Fruit fly (Drosophila melanogaster) whole organism, pupa: ENCODE data around the gene CG18095.

Experiments
- CG10348 ChIP-seq: fragments of 200-800 bp; sonication (Bioruptor generic); IDR thresholded peaks from 2 replicates; pipeline ENCODE4 v1.3.6; 2022; ENCODE audit warnings: missing biosample characterization, missing genetic modification characterization
- CG12605 ChIP-seq: fragments of 200-800 bp; sonication (Bioruptor generic); IDR thresholded peaks from 2 replicates; pipeline ENCODE4 v1.3.6; 2022; ENCODE audit warnings: missing biosample characterization, missing genetic modification characterization
- CG13204 ChIP-seq: fragments of 200-800 bp; sonication (Bioruptor generic); optimal IDR thresholded peaks from 2 replicates; lab custom pipeline; 2018; ENCODE audit warnings: missing biosample characterization, mild to moderate bottlenecking, missing genetic modification characterization, moderate library complexity
- CG14655 ChIP-seq: fragments of 200-800 bp; sonication (Bioruptor generic); optimal IDR thresholded peaks from 3 replicates; lab custom pipeline; 2017; ENCODE audit warnings: mild to moderate bottlenecking, missing biosample characterization, missing genetic modification reagents, missing genetic modification characterization
- CG15710 ChIP-seq: fragments of 200-800 bp; sonication (Bioruptor generic); optimal IDR thresholded peaks from 2 replicates; lab custom pipeline; 2018; ENCODE audit warnings: missing biosample characterization, mild to moderate bottlenecking, missing genetic modification characterization, moderate library complexity
- CG17806 ChIP-seq: fragments of 200-800 bp; sonication (Bioruptor generic); optimal IDR thresholded peaks from 2 replicates; lab custom pipeline; 2018; ENCODE audit warnings: missing biosample characterization, mild to moderate bottlenecking, missing genetic modification characterization, moderate library complexity
- CG32121 ChIP-seq: fragments of 200-800 bp; sonication (Bioruptor generic); IDR thresholded peaks from 2 replicates; pipeline ENCODE4 v1.3.6; 2022; ENCODE audit warnings: missing biosample characterization, missing genetic modification characterization
- CG34367 ChIP-seq: fragments of 200-800 bp; sonication (Bioruptor generic); optimal IDR thresholded peaks from 2 replicates; lab custom pipeline; 2018; ENCODE audit warnings: missing biosample characterization, mild to moderate bottlenecking, missing genetic modification characterization
- CG4496 ChIP-seq: fragments of 200-800 bp; sonication (Bioruptor generic); IDR thresholded peaks from 3 replicates; pipeline ENCODE4 v1.3.6; 2022; ENCODE audit warnings: missing biosample characterization, missing genetic modification characterization
- CG8159 ChIP-seq: fragments of 200-800 bp; sonication (Bioruptor generic); optimal IDR thresholded peaks from 3 replicates; lab custom pipeline; 2018; ENCODE audit warnings: missing biosample characterization, mild to moderate bottlenecking, missing genetic modification characterization, moderate library complexity
- CG8301 ChIP-seq: fragments of 200-800 bp; sonication (Bioruptor generic); optimal IDR thresholded peaks from 2 replicates; lab custom pipeline; 2018; ENCODE audit warnings: missing biosample characterization, mild to moderate bottlenecking, missing genetic modification characterization
- CG9948 ChIP-seq: fragments of 200-800 bp; sonication (Bioruptor generic); optimal IDR thresholded peaks from 2 replicates; lab custom pipeline; 2018; ENCODE audit warnings: missing biosample characterization, mild to moderate bottlenecking, missing genetic modification characterization, moderate library complexity
- D1 ChIP-seq: fragments of 200-800 bp; sonication (Bioruptor generic); optimal IDR thresholded peaks from 2 replicates; lab custom pipeline; 2018; ENCODE audit warnings: missing biosample characterization, mild to moderate bottlenecking, missing genetic modification characterization, moderate library complexity
- EcR ChIP-seq: fragments of 200-800 bp; sonication (Bioruptor generic); optimal IDR thresholded peaks from 3 replicates; lab custom pipeline; 2019; ENCODE audit warnings: missing biosample characterization, missing genetic modification characterization, mild to moderate bottlenecking, moderate library complexity, missing genetic modification reagents
- Ets98B ChIP-seq: fragments of 200-800 bp; sonication (Bioruptor generic); IDR thresholded peaks from 2 replicates; pipeline ENCODE4 v1.3.6; 2022; ENCODE audit warnings: missing biosample characterization, missing genetic modification characterization
- Pif1A ChIP-seq: fragments of 200-800 bp; sonication (Bioruptor generic); optimal IDR thresholded peaks from 3 replicates; lab custom pipeline; 2016; ENCODE audit warnings: missing biosample characterization, missing genetic modification characterization
- Pif1B ChIP-seq: fragments of 200-800 bp; sonication (Bioruptor generic); optimal IDR thresholded peaks from 3 replicates; lab custom pipeline; 2016; ENCODE audit warnings: missing biosample characterization, missing genetic modification characterization
- Snoo ChIP-seq: fragments of 200-800 bp; sonication (Bioruptor generic); optimal IDR thresholded peaks from 3 replicates; lab custom pipeline; 2017; ENCODE audit warnings: missing biosample characterization, mild to moderate bottlenecking, missing genetic modification characterization, inconsistent platforms
- fd96Ca ChIP-seq: fragments of 200-800 bp; sonication (Bioruptor generic); IDR thresholded peaks from 3 replicates; pipeline ENCODE4 v1.3.6; 2022; ENCODE audit warnings: missing biosample characterization, missing genetic modification characterization
- gl ChIP-seq: fragments of 200-800 bp; sonication (Bioruptor generic); optimal IDR thresholded peaks from 2 replicates; lab custom pipeline; 2018; ENCODE audit warnings: missing biosample characterization, mild to moderate bottlenecking, missing genetic modification characterization
- rn ChIP-seq: fragments of 200-800 bp; sonication (Bioruptor generic); IDR thresholded peaks from 2 replicates; pipeline ENCODE4 v1.3.6; 2022; ENCODE audit warnings: missing biosample characterization, missing genetic modification characterization

Gene CG18095

DNA sequence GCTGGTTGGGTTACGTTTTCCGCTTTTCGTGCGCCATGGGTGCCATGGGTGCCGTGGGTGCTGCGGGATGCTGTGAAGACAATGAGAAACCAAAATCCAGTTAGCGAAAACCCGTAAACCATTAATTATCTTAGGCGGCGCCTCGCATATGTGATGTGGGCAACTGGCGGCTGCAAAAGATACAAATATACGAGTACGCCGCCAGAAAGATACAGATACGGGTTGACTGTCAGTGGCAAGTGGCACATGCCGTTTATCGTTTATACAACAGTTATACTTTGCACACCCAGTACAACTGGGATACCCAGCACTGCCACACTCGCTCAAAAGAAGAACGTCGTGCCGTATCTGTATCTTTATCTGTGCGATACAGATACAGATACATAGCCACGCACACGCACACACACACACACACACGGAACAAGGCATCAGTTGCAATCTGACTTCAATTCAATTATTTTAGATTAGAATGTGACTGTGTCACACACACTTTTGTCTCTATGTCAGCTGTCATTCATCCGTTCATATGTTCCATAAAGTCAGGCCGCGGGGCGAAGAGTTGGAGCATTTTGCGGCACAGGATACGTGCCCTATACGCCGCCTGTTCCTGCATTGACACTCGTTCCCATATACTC lies 14.3 kb upstream of the CG18095 start:
- TF ChIP-seq CG10348 (GFP tag; lab: Robert Waterston, UW) = no peak
- no peak for TF ChIP-seq CG34367 (tag; lab: Kevin White, UChicago)
- no peak for TF ChIP-seq EcR
- no peak for TF ChIP-seq D1
- no peak for TF ChIP-seq CG14655 (GFP tag; lab: Kevin White, UChicago)
- TF ChIP-seq gl = no peak
- no peak for TF ChIP-seq CG13204 (GFP tag; lab: Kevin White, UChicago)
- no peak for TF ChIP-seq CG9948 (tag; lab: Kevin White, UChicago)
- TF ChIP-seq rn (GFP tag; lab: Robert Waterston, UW) = no peak
- no peak for TF ChIP-seq CG15710 (tag; lab: Kevin White, UChicago)
- TF ChIP-seq Ets98B (GFP tag; lab: Robert Waterston, UW) = no peak
- TF ChIP-seq Snoo (tag; lab: Kevin White, UChicago) = no peak
- no peak for TF ChIP-seq CG17806 (tag; lab: Kevin White, UChicago)
- TF ChIP-seq CG8159 = no peak
- no peak for TF ChIP-seq CG32121 (GFP tag; lab: Robert Waterston, UW)
- TF ChIP-seq fd96Ca (GFP tag; lab: Robert Waterston, UW) = no peak
- no peak for TF ChIP-seq CG8301 (tag; lab: Kevin White, UChicago)
- TF ChIP-seq, all 21 proteins: peak for 0

DNA sequence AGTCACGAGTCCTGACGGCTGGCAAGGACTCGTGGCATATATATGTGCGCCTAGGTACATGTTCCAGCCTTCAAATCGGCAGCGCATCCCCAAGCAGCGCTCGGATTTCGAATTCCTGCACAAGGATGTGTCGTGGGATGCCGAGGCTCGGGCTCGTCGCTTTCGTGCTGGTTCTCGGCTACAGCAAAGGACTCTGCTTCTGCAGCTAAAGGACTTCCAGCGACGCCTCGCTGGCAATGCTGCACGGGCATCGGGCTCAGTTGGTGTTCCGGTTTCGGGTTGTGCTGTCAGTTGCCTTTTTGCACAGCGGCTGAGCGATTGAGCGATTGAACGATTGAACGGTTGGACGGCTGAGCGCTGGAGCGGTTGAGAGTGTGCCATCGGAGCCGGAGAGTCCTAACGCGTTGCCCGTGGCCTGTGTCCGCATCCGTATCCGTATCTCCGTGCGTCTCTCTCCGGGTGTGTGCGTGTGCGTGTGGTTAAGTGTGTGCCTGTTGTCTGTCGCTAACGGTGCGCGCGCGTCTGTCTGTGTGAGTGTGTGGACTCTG lies 8.7 kb upstream of the CG18095 start, which contains the start of gene nAChRalpha5:
TSS of gene nAChRalpha5 (plus strand) at position 235 of the 548 bp plus-strand sequence.
- TF ChIP-seq CG14655 (GFP tag; lab: Kevin White, UChicago) (no peak), CG13204 (GFP tag; lab: Kevin White, UChicago) (no peak), CG34367 (tag; lab: Kevin White, UChicago) (no peak), CG32121 (GFP tag; lab: Robert Waterston, UW) (no peak), CG15710 (tag; lab: Kevin White, UChicago) (no peak), Pif1B (GFP tag; lab: Kevin White, UChicago) (no peak), fd96Ca (GFP tag; lab: Robert Waterston, UW) (no peak), CG4496 (GFP tag; lab: Robert Waterston, UW) (no peak), CG17806 (tag; lab: Kevin White, UChicago) (no peak), CG9948 (tag; lab: Kevin White, UChicago) (no peak)

DNA sequence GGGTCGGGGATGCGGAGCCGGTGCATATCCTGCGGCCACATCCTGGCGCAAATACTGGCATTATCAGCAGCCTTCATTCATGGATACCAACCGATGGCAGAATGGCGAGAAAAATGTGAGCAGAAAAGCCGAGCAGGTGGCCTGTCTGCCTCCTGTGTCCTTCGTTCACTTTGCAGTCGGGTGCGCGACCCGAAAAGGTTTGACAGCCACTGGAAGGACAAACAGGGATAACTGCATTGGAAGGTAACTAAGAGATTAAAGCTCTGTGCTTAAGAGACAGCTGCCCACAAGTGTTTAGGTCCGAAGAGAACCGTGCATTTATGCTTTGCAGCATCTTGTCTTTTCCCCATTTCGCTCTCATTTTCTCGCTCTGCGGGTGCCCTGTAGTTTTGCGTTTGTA lies 7.4 kb upstream of the CG18095 start:
- TF ChIP-seq gl = no peak

DNA sequence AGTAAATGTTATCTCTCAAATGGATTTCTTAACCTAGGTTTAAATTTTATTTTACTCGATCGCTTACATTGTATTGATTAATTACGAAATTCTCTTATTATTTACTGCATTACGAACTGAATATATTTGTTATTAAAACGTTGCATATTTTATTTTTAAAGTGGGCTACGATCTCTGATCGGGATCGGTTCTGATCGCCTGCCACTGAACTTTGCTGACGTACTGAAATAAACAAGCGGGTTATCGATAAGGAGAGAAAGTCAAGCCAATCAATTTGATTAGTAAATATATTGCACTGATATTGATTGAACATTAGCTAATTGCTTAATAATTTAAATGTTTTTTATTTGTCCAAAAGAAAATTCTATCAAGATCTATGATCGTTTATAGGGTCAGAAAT lies 2.1 kb downstream of the CG18095 start:
- TF ChIP-seq Ets98B (GFP tag; lab: Robert Waterston, UW) (no peak), CG34367 (tag; lab: Kevin White, UChicago) (no peak), CG17806 (tag; lab: Kevin White, UChicago) (no peak), CG10348 (GFP tag; lab: Robert Waterston, UW) (no peak), CG8159 (no peak), CG13204 (GFP tag; lab: Kevin White, UChicago) (no peak)

DNA sequence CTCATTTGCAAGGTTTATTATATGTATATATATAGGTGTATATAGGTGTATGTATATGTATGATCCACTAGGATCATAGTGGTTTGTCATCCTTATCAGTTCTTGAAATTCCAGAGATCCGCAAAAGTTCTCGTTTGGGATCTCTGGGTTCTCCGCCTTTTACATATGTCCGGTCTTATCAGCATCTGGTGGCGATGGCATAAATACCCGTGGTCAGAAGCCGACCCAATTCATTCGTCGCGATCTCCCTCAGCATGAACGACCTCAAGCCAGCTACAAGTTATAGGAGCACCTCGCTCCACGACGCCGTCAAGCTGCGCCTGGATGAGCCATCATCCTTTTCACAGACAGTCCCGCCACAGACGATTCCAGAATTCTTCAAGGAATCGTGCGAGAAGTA lies 4.6 kb downstream of the CG18095 start, which contains the start of gene hll:
TSS of gene hll (plus strand) at position 224 of the 400 bp plus-strand sequence.
- no peak for TF ChIP-seq CG34367 (tag; lab: Kevin White, UChicago)
- no peak for TF ChIP-seq Pif1A (GFP tag; lab: Kevin White, UChicago)
- TF ChIP-seq CG15710 (tag; lab: Kevin White, UChicago) = no peak
- no peak for TF ChIP-seq Ets98B (GFP tag; lab: Robert Waterston, UW)
- TF ChIP-seq fd96Ca (GFP tag; lab: Robert Waterston, UW) = no peak
- TF ChIP-seq CG8159 = no peak

DNA sequence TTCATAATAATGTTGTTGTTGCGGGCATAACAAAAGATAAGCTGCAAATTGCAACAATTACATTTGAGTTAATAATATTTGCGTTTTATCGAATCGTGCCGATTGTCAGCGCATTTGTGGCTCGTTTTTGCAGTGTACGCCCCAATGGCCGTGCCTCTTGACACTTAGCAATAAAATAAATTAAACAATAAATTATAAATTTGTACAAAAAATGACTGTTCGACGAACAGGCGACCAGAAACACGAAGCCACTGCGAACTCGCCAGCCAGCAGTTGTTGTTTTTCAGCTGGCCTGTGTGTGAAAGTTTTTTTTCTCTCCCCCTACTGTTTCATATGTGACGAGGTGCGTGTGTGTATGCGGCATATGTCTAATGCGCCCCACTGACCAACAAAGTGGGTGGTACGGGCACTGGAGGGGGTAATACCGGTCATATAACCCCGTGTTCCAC lies 5.8 kb downstream of the CG18095 start:
- TF ChIP-seq CG15710 (tag; lab: Kevin White, UChicago) = no peak
- no peak for TF ChIP-seq CG14655 (GFP tag; lab: Kevin White, UChicago)
- TF ChIP-seq Pif1A (GFP tag; lab: Kevin White, UChicago) = no peak
- TF ChIP-seq Snoo (tag; lab: Kevin White, UChicago) = no peak
- TF ChIP-seq CG10348 (GFP tag; lab: Robert Waterston, UW) = no peak
- TF ChIP-seq fd96Ca (GFP tag; lab: Robert Waterston, UW) = peak; percentile 66
- TF ChIP-seq D1 = no peak
- no peak for TF ChIP-seq gl
- peak; percentile 19 for TF ChIP-seq Pif1B (GFP tag; lab: Kevin White, UChicago)
- TF ChIP-seq CG34367 (tag; lab: Kevin White, UChicago) = no peak
- no peak for TF ChIP-seq CG12605 (GFP tag; lab: Robert Waterston, UW)
- TF ChIP-seq rn (GFP tag; lab: Robert Waterston, UW) = no peak
- TF ChIP-seq CG13204 (GFP tag; lab: Kevin White, UChicago) = no peak
- no peak for TF ChIP-seq CG8301 (tag; lab: Kevin White, UChicago)
- TF ChIP-seq CG8159 = no peak
- TF ChIP-seq EcR = no peak
- TF ChIP-seq CG9948 (tag; lab: Kevin White, UChicago) = no peak
- TF ChIP-seq CG17806 (tag; lab: Kevin White, UChicago) = no peak
- TF ChIP-seq CG4496 (GFP tag; lab: Robert Waterston, UW) = peak; percentile 25; the same call in 2 of the 3 replicates
- TF ChIP-seq CG32121 (GFP tag; lab: Robert Waterston, UW) = peak; percentile 40; the same call in 1 of the 2 replicates
- peak; percentile 40 for TF ChIP-seq Ets98B (GFP tag; lab: Robert Waterston, UW)
